Fruit fly (Drosophila melanogaster) whole organism, embryonic: ENCODE measurements around the gene CG3655.
A peak's percentile ranks its signal among the peaks of the same experiment; 100 is the strongest.

Source experiments
- CG10366 ChIP-seq: fragments of 200-800 bp; sonication (Bioruptor generic); IDR thresholded peaks from 2 replicates; pipeline ENCODE4 v1.3.6; 2022; ENCODE audit warnings: missing biosample characterization, missing genetic modification characterization
- CG12769 ChIP-seq: fragments of 200-800 bp; sonication (Bioruptor generic); optimal IDR thresholded peaks from 2 replicates; lab custom pipeline; 2019; ENCODE audit warnings: missing biosample characterization, mild to moderate bottlenecking, missing genetic modification characterization, moderate library complexity
- CG15601 ChIP-seq: fragments of 200-800 bp; sonication (Bioruptor generic); optimal IDR thresholded peaks from 3 replicates; lab custom pipeline; 2019; ENCODE audit warnings: missing biosample characterization, mild to moderate bottlenecking, missing genetic modification characterization, moderate library complexity
- CG1603 ChIP-seq: fragments of 200-800 bp; sonication (Bioruptor generic); optimal IDR thresholded peaks from 2 replicates; lab custom pipeline; 2019; ENCODE audit warnings: missing biosample characterization, mild to moderate bottlenecking, missing genetic modification characterization, moderate library complexity
- CG17359 ChIP-seq: fragments of 200-800 bp; sonication (Bioruptor generic); optimal IDR thresholded peaks from 3 replicates; lab custom pipeline; 2018; ENCODE audit warnings: missing biosample characterization, mild to moderate bottlenecking, missing genetic modification characterization, moderate library complexity
- CG17912 ChIP-seq: fragments of 200-800 bp; sonication (Bioruptor generic); optimal IDR thresholded peaks from 2 replicates; lab custom pipeline; 2018; ENCODE audit warnings: missing biosample characterization, mild to moderate bottlenecking, missing genetic modification characterization
- CG31388 ChIP-seq: fragments of 200-800 bp; sonication (Bioruptor generic); optimal IDR thresholded peaks from 2 replicates; lab custom pipeline; 2016; ENCODE audit warnings: missing biosample characterization, missing genetic modification characterization
- CG43689 ChIP-seq: fragments of 200-800 bp; sonication (Bioruptor generic); IDR thresholded peaks from 2 replicates; pipeline ENCODE4 v1.3.6; 2022; ENCODE audit warnings: missing biosample characterization, missing genetic modification characterization
- CG9797 ChIP-seq: fragments of 200-800 bp; sonication (Bioruptor generic); optimal IDR thresholded peaks from 3 replicates; lab custom pipeline; 2018; ENCODE audit warnings: missing biosample characterization, mild to moderate bottlenecking, missing genetic modification characterization
- CoRest ChIP-seq: fragments of 200-800 bp; sonication (Bioruptor generic); optimal IDR thresholded peaks from 3 replicates; lab custom pipeline; 2018; ENCODE audit warnings: missing biosample characterization, mild to moderate bottlenecking, missing genetic modification characterization, moderate library complexity
- Ets97D ChIP-seq: fragments of 200-800 bp; sonication (Bioruptor generic); optimal IDR thresholded peaks from 3 replicates; lab custom pipeline; 2016; ENCODE audit warnings: missing biosample characterization, missing genetic modification characterization
- HLH3B ChIP-seq: fragments of 200-800 bp; sonication (Bioruptor generic); IDR thresholded peaks from 2 replicates; pipeline ENCODE4 v1.3.6; 2022; ENCODE audit warnings: missing biosample characterization, missing genetic modification characterization
- MESR4 ChIP-seq: fragments of 200-800 bp; sonication (Bioruptor generic); optimal IDR thresholded peaks from 2 replicates; lab custom pipeline; 2018; ENCODE audit warnings: missing biosample characterization, mild to moderate bottlenecking, missing genetic modification characterization, moderate library complexity
- MTF-1 ChIP-seq: fragments of 200-800 bp; sonication (Bioruptor generic); optimal IDR thresholded peaks from 2 replicates; lab custom pipeline; 2018; ENCODE audit warnings: missing biosample characterization, mild to moderate bottlenecking, missing genetic modification characterization, borderline replicate concordance
- NfI ChIP-seq: fragments of 200-800 bp; sonication (Bioruptor generic); optimal IDR thresholded peaks from 3 replicates; lab custom pipeline; 2018; ENCODE audit warnings: missing biosample characterization, mild to moderate bottlenecking, missing genetic modification characterization, moderate library complexity
- Opbp ChIP-seq: fragments of 200-800 bp; sonication (Bioruptor generic); IDR thresholded peaks from 3 replicates; pipeline ENCODE4 v1.3.6; 2022; ENCODE audit warnings: missing biosample characterization, missing genetic modification characterization; ENCODE audit not compliant: partially characterized antibody
- Usf ChIP-seq: fragments of 200-800 bp; sonication (Bioruptor generic); optimal IDR thresholded peaks from 2 replicates; lab custom pipeline; 2017; ENCODE audit warnings: missing genotype, missing biosample characterization, missing genetic modification characterization
- bowl ChIP-seq: fragments of 200-800 bp; sonication (Bioruptor generic); IDR thresholded peaks from 2 replicates; pipeline ENCODE4 v1.3.6; 2022; ENCODE audit warnings: missing biosample characterization, missing genetic modification characterization
- bsh ChIP-seq, 2 experiments: fragments of 200-800 bp; sonication (Bioruptor generic); optimal IDR thresholded peaks; 2 replicates each; lab custom pipeline; 2017 to 2018; ENCODE audit warnings: mild to moderate bottlenecking in 2 of 2, missing biosample characterization in 2 of 2, missing genetic modification characterization in 2 of 2, moderate library complexity in 1 of 2
- fru ChIP-seq: fragments of >200 bp; optimal IDR thresholded peaks from 2 replicates; lab custom pipeline; 2017
- gro ChIP-seq: fragments of 200-800 bp; sonication (Bioruptor generic); optimal IDR thresholded peaks from 2 replicates; lab custom pipeline; 2016; ENCODE audit warnings: missing biosample characterization, missing genetic modification characterization
- gsb-n ChIP-seq: fragments of 200-800 bp; sonication (Bioruptor generic); optimal IDR thresholded peaks from 3 replicates; lab custom pipeline; 2018; ENCODE audit warnings: missing biosample characterization, mild to moderate bottlenecking, missing genetic modification characterization
- pho ChIP-seq: fragments of 200-800 bp; sonication (Bioruptor generic); optimal IDR thresholded peaks from 2 replicates; lab custom pipeline; 2016; ENCODE audit warnings: missing biosample characterization, missing genetic modification characterization
- tap ChIP-seq: fragments of 200-800 bp; optimal IDR thresholded peaks from 3 replicates; lab custom pipeline; 2019; ENCODE audit warnings: missing biosample characterization, mild to moderate bottlenecking, missing genetic modification characterization, moderate library complexity
- tup ChIP-seq: fragments of 200-800 bp; sonication (Bioruptor generic); optimal IDR thresholded peaks from 2 replicates; lab custom pipeline; 2016; ENCODE audit warnings: missing biosample characterization, mild to moderate bottlenecking, missing genetic modification characterization, moderate library complexity

The CG3655 gene

dm6 chrX:1026511-1026910, 108.2 kb downstream of the CG3655 start, which contains the start of the genes CG32814, CG11638 and CG3021 (continued):
- TF ChIP-seq Usf (GFP tag; lab: Kevin White, UChicago) (no peak), CG12769 (peak; percentile 34), CoRest (tag; lab: Kevin White, UChicago) (peak; percentile 25), CG1603 (tag; lab: Kevin White, UChicago) (peak; percentile 47), bowl (0 out of 2 replicates have a peak, but pooled peaks have one; percentile 19), CG31388 (GFP tag; lab: Kevin White, UChicago) (no peak), gro (GFP tag; lab: Kevin White, UChicago) (peak; percentile 17), CG15601 (peak; percentile 16), fru (lab: Kevin White, UChicago) (no peak), CG10366 (no peak), Ets97D (GFP tag; lab: Kevin White, UChicago) (peak; percentile 88), bsh (GFP tag; optimal IDR thresholded peaks at IDR 0.05; lab: Kevin White, UChicago) (peak in 1 of 2 experiments; percentile 36), pho (GFP tag; lab: Kevin White, UChicago) (no peak), NfI (peak; percentile 12), Opbp (GFP tag; lab: Robert Waterston, UW) (peak; percentile 59), tup (GFP tag; lab: Kevin White, UChicago) (no peak), CG17359 (tag; lab: Kevin White, UChicago) (peak; percentile 23), gsb-n (peak; percentile 43), MTF-1 (GFP tag; lab: Kevin White, UChicago) (peak; percentile 55), tap (peak; percentile 0), CG17912 (GFP tag; lab: Kevin White, UChicago) (peak; percentile 23), CG43689 (GFP tag; lab: Robert Waterston, UW) (no peak), MESR4 (GFP tag; lab: Kevin White, UChicago) (peak; percentile 36), HLH3B (GFP tag; lab: Robert Waterston, UW) (0 out of 2 replicates have a peak, but pooled peaks have one; percentile 13), CG9797 (GFP tag; lab: Kevin White, UChicago) (peak; percentile 62)
